Worm (Caenorhabditis elegans): ENCODE measurements around the gene srh-89.
A peak's percentile ranks its signal among the peaks of the same experiment; 100 is the strongest.
"Not testable (repeated sequence)": the region's sequence is repeated elsewhere in the genome, so short reads cannot be mapped to it uniquely, and the experiment has no call there.

ce11 chrV:7443480-7443879 lies 21.1 kb downstream of the srh-89 start:
- not testable (repeated sequence) for TF ChIP-seq lin-39 (tag; optimal IDR thresholded peaks at IDR 0.05); nhr-25 (tag; optimal IDR thresholded peaks at IDR 0.05; ENCODE audit: borderline replicate concordance, insufficient read depth); nhr-28 (tag; optimal IDR thresholded peaks at IDR 0.05); ama-1 (optimal IDR thresholded peaks at IDR 0.05); unc-62 (GFP tag; optimal IDR thresholded peaks at IDR 0.05 in 1 of 2); unc-62 (tag; optimal IDR thresholded peaks at IDR 0.05); mdl-1 (tag; optimal IDR thresholded peaks at IDR 0.05); ceh-20 (GFP tag; IDR thresholded peaks at IDR 0.05); tra-1 (GFP tag; IDR thresholded peaks at IDR 0.05); lin-13 (GFP tag; optimal IDR thresholded peaks at IDR 0.05); ctbp-1 (GFP tag; IDR thresholded peaks at IDR 0.05); ceh-82 (tag; optimal IDR thresholded peaks at IDR 0.05); T20F7.1 (GFP tag; optimal IDR thresholded peaks at IDR 0.05)
- 0 out of 2 replicates have a peak, but pooled peaks have one; percentile 25 for TF ChIP-seq vab-7 (GFP tag; IDR thresholded peaks at IDR 0.05)
